Fruit fly (Drosophila melanogaster) ovary, adult (tissue): ENCODE data around the gene CG31156.

Experiments
- CG17801 ChIP-seq: fragments of 200-800 bp; optimal IDR thresholded peaks from 2 replicates; lab custom pipeline; 2019; ENCODE audit warnings: missing biosample characterization, mild to moderate bottlenecking, missing genetic modification characterization, moderate library complexity; ENCODE audit not compliant: partially characterized antibody

CG31156 gene

dm6 chr3R:22613448-22613847, at the start of gene CG31156, which contains the start of gene mRRF2:
Gene CG31156, minus strand, starts transcription at chr3R:22613656.
Gene mRRF2, plus strand, starts transcription at chr3R:22613686.
- TF ChIP-seq CG17801 (GFP tag; lab: Kevin White, UChicago): no peak

dm6 chr3R:22663115-22663514, 49.7 kb upstream of the CG31156 start:
- TF ChIP-seq CG17801 (GFP tag; lab: Kevin White, UChicago): no peak

- no peak for TF ChIP-seq CG17801 (GFP tag; lab: Kevin White, UChicago)
Observed at dm6 chr3R:22649859-22650258, 36.4 kb upstream of the CG31156 start.

- no peak for TF ChIP-seq CG17801 (GFP tag; lab: Kevin White, UChicago)
Observed at dm6 chr3R:22639239-22639858, 25.9 kb upstream of the CG31156 start, which contains the start of the genes loco and wake. Gene loco, minus strand, starts transcription at chr3R:22639387. Gene wake, plus strand, starts transcription at chr3R:22639808.

- TF ChIP-seq CG17801 (GFP tag; lab: Kevin White, UChicago): no peak
Observed at dm6 chr3R:22638604-22639238, 25.3 kb upstream of the CG31156 start.

dm6 chr3R:22636567-22636889, 23.1 kb upstream of the CG31156 start:
- no peak for TF ChIP-seq CG17801 (GFP tag; lab: Kevin White, UChicago)

dm6 chr3R:22635684-22636566, 22.5 kb upstream of the CG31156 start:
- TF ChIP-seq CG17801 (GFP tag; lab: Kevin White, UChicago): peak; percentile 75

- TF ChIP-seq CG17801 (GFP tag; lab: Kevin White, UChicago): no peak
Observed at dm6 chr3R:22634549-22635410, 21.3 kb upstream of the CG31156 start.

- TF ChIP-seq CG17801 (GFP tag; lab: Kevin White, UChicago): no peak
Observed at dm6 chr3R:22632980-22633379, 19.5 kb upstream of the CG31156 start.

dm6 chr3R:22632181-22632580, 18.7 kb upstream of the CG31156 start:
- no peak for TF ChIP-seq CG17801 (GFP tag; lab: Kevin White, UChicago)

dm6 chr3R:22631156-22631555, 17.7 kb upstream of the CG31156 start:
- TF ChIP-seq CG17801 (GFP tag; lab: Kevin White, UChicago): no peak

dm6 chr3R:22629174-22629573, 15.7 kb upstream of the CG31156 start:
- TF ChIP-seq CG17801 (GFP tag; lab: Kevin White, UChicago): no peak

- no peak for TF ChIP-seq CG17801 (GFP tag; lab: Kevin White, UChicago)
Observed at dm6 chr3R:22627936-22628513, 14.6 kb upstream of the CG31156 start.

- TF ChIP-seq CG17801 (GFP tag; lab: Kevin White, UChicago): peak; percentile 65
Observed at dm6 chr3R:22626842-22627392, 13.5 kb upstream of the CG31156 start.
